Fruit fly (Drosophila melanogaster): Measurements from ENCODE around the gene GluRIIA.

GluRIIA gene

DNA sequence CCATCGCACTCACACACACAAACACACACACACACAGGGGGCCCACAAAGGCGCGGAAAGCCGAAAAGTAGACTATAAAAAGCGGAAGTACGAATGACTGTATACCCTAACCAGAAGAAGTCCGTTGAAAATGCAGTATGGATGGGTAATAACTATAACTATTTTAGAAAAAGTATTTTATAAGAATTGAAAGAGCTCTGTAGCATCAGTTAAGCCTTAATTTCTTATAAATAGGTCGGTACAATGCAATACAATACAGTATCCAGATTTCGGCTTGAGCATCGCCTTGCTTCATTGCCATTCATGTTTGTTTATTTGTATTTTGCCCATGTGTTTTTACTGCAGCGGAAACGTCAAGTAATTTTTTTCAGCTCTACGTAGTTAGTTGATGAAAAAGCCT, 14.6 kb downstream of the GluRIIA start (continued):
- TF ChIP-seq CG15269 (tag; optimal IDR thresholded peaks at IDR 0.05) = peak; percentile 48
- no peak for TF ChIP-seq sim (GFP tag; IDR thresholded peaks at IDR 0.05)
- TF ChIP-seq CG10366 (GFP tag; IDR thresholded peaks at IDR 0.05) = peak; percentile 36; the same call in 1 of the 2 replicates
- no peak for TF ChIP-seq CG8290 (GFP tag; optimal IDR thresholded peaks at IDR 0.05)
- no peak for TF ChIP-seq CG8290 (tag; optimal IDR thresholded peaks at IDR 0.05)
- peak; percentile 52 for TF ChIP-seq CG11504 (tag; optimal IDR thresholded peaks at IDR 0.05)
- no peak for TF ChIP-seq CG15011 (GFP tag; optimal IDR thresholded peaks at IDR 0.05)
- peak; percentile 24 for TF ChIP-seq HHEX (GFP tag; optimal IDR thresholded peaks at IDR 0.05)
- TF ChIP-seq br (optimal IDR thresholded peaks at IDR 0.05) = no peak
- no peak for TF ChIP-seq CG4617 (GFP tag; optimal IDR thresholded peaks at IDR 0.05; ENCODE audit: borderline replicate concordance)
- no peak for TF ChIP-seq her (GFP tag; optimal IDR thresholded peaks at IDR 0.05)
- TF ChIP-seq D19A (tag; optimal IDR thresholded peaks at IDR 0.05) = peak; percentile 84
- no peak for TF ChIP-seq Camta (GFP tag; optimal IDR thresholded peaks at IDR 0.05)
- no peak for TF ChIP-seq zfh2 (GFP tag; optimal IDR thresholded peaks at IDR 0.05)
- no peak for TF ChIP-seq D (optimal IDR thresholded peaks at IDR 0.05)
- no peak for TF ChIP-seq D (GFP tag; optimal IDR thresholded peaks at IDR 0.05)
- no peak for TF ChIP-seq CG10654 (GFP tag; optimal IDR thresholded peaks at IDR 0.05)
- TF ChIP-seq bowl (GFP tag; IDR thresholded peaks at IDR 0.05) = no peak
- TF ChIP-seq Rx (GFP tag; IDR thresholded peaks at IDR 0.05) = no peak
- no peak for TF ChIP-seq CG12071 (GFP tag; optimal IDR thresholded peaks at IDR 0.05)
- TF ChIP-seq CG32767 (GFP tag; IDR thresholded peaks at IDR 0.05) = no peak
- TF ChIP-seq CG17328 (GFP tag; IDR thresholded peaks at IDR 0.05) = peak; percentile 43; the same call in 1 of the 2 replicates
- no peak for TF ChIP-seq CG9609 (GFP tag; optimal IDR thresholded peaks at IDR 0.05)
- TF ChIP-seq esg (GFP tag; conservative IDR thresholded peaks at IDR 0.05) = no peak
- peak; percentile 26 for TF ChIP-seq CG17385 (GFP tag; optimal IDR thresholded peaks at IDR 0.05)
- no peak for TF ChIP-seq Stat92E (GFP tag; optimal IDR thresholded peaks at IDR 0.05)
- TF ChIP-seq Ets65A (GFP tag) = peak; percentile 93
- TF ChIP-seq zen2 (GFP tag; IDR thresholded peaks at IDR 0.05; ENCODE audit: partially characterized antibody) = no peak
- TF ChIP-seq en (GFP tag; optimal IDR thresholded peaks at IDR 0.05) = no peak
- peak; percentile 34 for TF ChIP-seq CG3281 (GFP tag; optimal IDR thresholded peaks at IDR 0.05)
- TF ChIP-seq slp2 (GFP tag; optimal IDR thresholded peaks at IDR 0.05) = no peak
- TF ChIP-seq Ssrp (tag; optimal IDR thresholded peaks at IDR 0.05) = no peak
- TF ChIP-seq zf30C (GFP tag; optimal IDR thresholded peaks at IDR 0.05) = no peak
- no peak for TF ChIP-seq CG10274 (GFP tag; optimal IDR thresholded peaks at IDR 0.05)
- no peak for TF ChIP-seq usp (GFP tag; optimal IDR thresholded peaks at IDR 0.05)
- no peak for TF ChIP-seq Med (GFP tag)
- no peak for TF ChIP-seq shn (GFP tag; optimal IDR thresholded peaks at IDR 0.05)
- TF ChIP-seq unc-4 (GFP tag; IDR thresholded peaks at IDR 0.05; ENCODE audit: partially characterized antibody) = no peak
- no peak for TF ChIP-seq CG12155 (GFP tag; optimal IDR thresholded peaks at IDR 0.05)
- TF ChIP-seq h (optimal IDR thresholded peaks at IDR 0.05) = no peak
- TF ChIP-seq BEAF-32 (GFP tag; optimal IDR thresholded peaks at IDR 0.05) = no peak
- peak; percentile 22 for TF ChIP-seq Abd-B (GFP tag; optimal IDR thresholded peaks at IDR 0.05)
- TF ChIP-seq CG2199 (GFP tag; IDR thresholded peaks at IDR 0.05) = no peak
- no peak for TF ChIP-seq PHDP (tag; optimal IDR thresholded peaks at IDR 0.05)
- no peak for TF ChIP-seq tup (GFP tag; optimal IDR thresholded peaks at IDR 0.05)
- TF ChIP-seq schlank (tag; optimal IDR thresholded peaks at IDR 0.05) = no peak
- no peak for TF ChIP-seq CG10267 (tag; optimal IDR thresholded peaks at IDR 0.05)
- 0 out of 2 replicates have a peak, but pooled peaks have one; percentile 10 for TF ChIP-seq al (GFP tag; IDR thresholded peaks at IDR 0.05)
- TF ChIP-seq sr (GFP tag; IDR thresholded peaks at IDR 0.05) = no peak
- TF ChIP-seq Asciz (GFP tag; optimal IDR thresholded peaks at IDR 0.05) = no peak
- no peak for TF ChIP-seq CG5180 (GFP tag; optimal IDR thresholded peaks at IDR 0.05)
- no peak for TF ChIP-seq mirr (GFP tag; optimal IDR thresholded peaks at IDR 0.05)
- TF ChIP-seq Sry-δ (GFP tag; optimal IDR thresholded peaks at IDR 0.05) = no peak
